Worm (Caenorhabditis elegans): Measurements from ENCODE around the gene such-1.

- TF ChIP-seq pqm-1 (tag; optimal IDR thresholded peaks at IDR 0.05) (no peak), npax-4 (tag; optimal IDR thresholded peaks at IDR 0.05) (no peak), fax-1 (tag; optimal IDR thresholded peaks at IDR 0.05) (no peak)
These were observed 46.3 kb downstream of the such-1 start for ce11 chrIII:11477307-11477706.

Data from whole organism, late embryonic.